ENCODE assay signal across 3 worm cellular contexts in the genomic region with DNA sequence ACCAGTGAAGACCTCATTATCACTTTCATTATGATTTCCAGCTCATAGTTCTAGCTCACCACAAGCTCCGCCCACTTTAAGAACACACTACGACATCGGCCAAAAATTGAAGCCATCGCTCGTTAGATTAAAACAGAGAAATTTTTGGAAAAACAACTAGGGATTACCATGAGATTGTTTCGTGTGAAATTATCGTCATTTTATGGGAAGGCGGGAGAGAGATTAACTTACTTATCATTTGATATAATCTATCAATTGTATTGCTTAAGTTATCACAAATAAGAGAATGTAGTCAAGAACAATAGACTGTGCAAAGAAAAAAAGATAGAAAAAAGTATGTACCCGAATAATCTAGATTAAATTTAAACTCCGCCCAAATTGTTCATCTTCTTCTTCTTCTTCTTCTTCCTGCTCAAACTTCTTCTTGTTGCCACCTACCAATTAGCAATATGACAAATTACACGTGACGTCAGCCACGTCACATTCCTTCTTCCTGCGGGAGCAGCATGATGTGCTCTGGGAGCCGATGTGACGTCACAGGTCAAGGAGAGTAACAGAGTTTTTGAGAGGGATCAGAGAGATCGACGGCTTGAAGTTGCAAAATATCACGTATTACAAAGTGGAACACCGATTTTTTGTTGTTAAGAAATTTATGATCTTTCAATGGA.
TF ChIP-seq lines count a peak whose summit lies in the region.

A gene (minus strand): TSS at position 51 of the 668 bp plus-strand sequence.

TF ChIP-seq in whole organism, L1 larva, 84 proteins besides CTCF, POLR2A, EP300 and RAD21 (continued from another document and continues in another):
- TF ChIP-seq C16A3.4 (tag; optimal IDR thresholded peaks at IDR 0.05; lab: Kevin White, UChicago) (no peak), sox-4 (tag; optimal IDR thresholded peaks at IDR 0.05; lab: Kevin White, UChicago) (no peak), lir-3 (tag; optimal IDR thresholded peaks at IDR 0.05; lab: Kevin White, UChicago; ENCODE audit: poor library complexity) (peak; percentile 41), lsy-2 (tag; optimal IDR thresholded peaks at IDR 0.05; lab: Kevin White, UChicago) (peak; percentile 21 to 40), lin-14 (GFP tag; optimal IDR thresholded peaks at IDR 0.05; lab: Kevin White, UChicago) (peak; percentile 81), fkh-4 (tag; optimal IDR thresholded peaks at IDR 0.05; lab: Kevin White, UChicago; ENCODE audit: borderline replicate concordance) (no peak), unc-62 (GFP tag; optimal IDR thresholded peaks at IDR 0.05; lab: Kevin White, UChicago) (no peak), lin-35 (GFP tag; optimal IDR thresholded peaks at IDR 0.05; lab: Kevin White, UChicago) (peak in 1 of 2 experiments; percentile 9), dpl-1 (GFP tag; optimal IDR thresholded peaks at IDR 0.05; lab: Kevin White, UChicago) (peak in 1 of 3 experiments; percentile 11), dsc-1 (tag; optimal IDR thresholded peaks at IDR 0.05; lab: Kevin White, UChicago) (peak; percentile 71), egl-27 (tag; optimal IDR thresholded peaks at IDR 0.05; lab: Kevin White, UChicago) (no peak), nhr-84 (tag; optimal IDR thresholded peaks at IDR 0.05; lab: Kevin White, UChicago) (no peak), sptf-1 (tag; optimal IDR thresholded peaks at IDR 0.05; lab: Kevin White, UChicago) (no peak), aly-2 (tag; optimal IDR thresholded peaks at IDR 0.05; lab: Kevin White, UChicago) (no peak), pax-3 (tag; optimal IDR thresholded peaks at IDR 0.05; lab: Kevin White, UChicago) (no peak), unc-86 (tag; optimal IDR thresholded peaks at IDR 0.05; lab: Kevin White, UChicago) (no peak), grh-1 (GFP tag; IDR thresholded peaks at IDR 0.05; lab: Robert Waterston, UW) (no peak), blmp-1 (tag; optimal IDR thresholded peaks at IDR 0.05; lab: Kevin White, UChicago) (no peak), mdl-1 (tag; optimal IDR thresholded peaks at IDR 0.05; lab: Kevin White, UChicago) (peak in 1 of 2 experiments; percentile 63), efl-1 (optimal IDR thresholded peaks at IDR 0.05; lab: Kevin White, UChicago) (peak in 1 of 2 experiments; percentile 39), efl-1 (GFP tag; optimal IDR thresholded peaks at IDR 0.05 in 1 of 2; lab: Kevin White, UChicago) (no peak), lin-13 (GFP tag; optimal IDR thresholded peaks at IDR 0.05; lab: Kevin White, UChicago) (peak; percentile 24), ztf-4 (tag; optimal IDR thresholded peaks at IDR 0.05; lab: Kevin White, UChicago) (peak; percentile 77), rnt-1 (tag; optimal IDR thresholded peaks at IDR 0.05; lab: Kevin White, UChicago) (peak; percentile 85), nhr-77 (tag; optimal IDR thresholded peaks at IDR 0.05; lab: Kevin White, UChicago) (no peak), C04F5.9 (tag; optimal IDR thresholded peaks at IDR 0.05; lab: Kevin White, UChicago) (no peak), lin-39 (tag; optimal IDR thresholded peaks at IDR 0.05; lab: Kevin White, UChicago) (peak; percentile 80), mab-9 (GFP tag; IDR thresholded peaks at IDR 0.05; lab: Robert Waterston, UW) (no peak), F16B12.6 (tag; optimal IDR thresholded peaks at IDR 0.05; lab: Kevin White, UChicago) (no peak), nhr-12 (tag; optimal IDR thresholded peaks at IDR 0.05; lab: Kevin White, UChicago) (no peak), jun-1 (tag; optimal IDR thresholded peaks at IDR 0.05; lab: Kevin White, UChicago) (no peak), nhr-85 (tag; lab: Kevin White, UChicago) (no peak), ama-1 (optimal IDR thresholded peaks at IDR 0.05; lab: Kevin White, UChicago) (no peak), nhr-19 (GFP tag; conservative IDR thresholded peaks at IDR 0.05; lab: Robert Waterston, UW) (peak; percentile 78), nhr-71 (tag; optimal IDR thresholded peaks at IDR 0.05; lab: Kevin White, UChicago) (peak; percentile 90), tbx-2 (tag; optimal IDR thresholded peaks at IDR 0.05; lab: Kevin White, UChicago) (peak; percentile 41), unc-130 (tag; optimal IDR thresholded peaks at IDR 0.05; lab: Kevin White, UChicago) (peak; percentile 64), nhr-47 (tag; optimal IDR thresholded peaks at IDR 0.05; lab: Kevin White, UChicago) (peak; percentile 30), ztf-11 (tag; optimal IDR thresholded peaks at IDR 0.05; lab: Kevin White, UChicago) (no peak), xbp-1 (tag; optimal IDR thresholded peaks at IDR 0.05; lab: Kevin White, UChicago) (peak; percentile 52), ces-1 (GFP tag; optimal IDR thresholded peaks at IDR 0.05; lab: Kevin White, UChicago) (no peak), elt-2 (tag; optimal IDR thresholded peaks at IDR 0.05; lab: Kevin White, UChicago) (no peak)

TF ChIP-seq in whole organism, L2 larva, 48 proteins besides CTCF, POLR2A, EP300 and RAD21 (continued from another document):
- TF ChIP-seq gmeb-1 (tag; optimal IDR thresholded peaks at IDR 0.05; lab: Kevin White, UChicago) (no peak), sma-9 (GFP tag; optimal IDR thresholded peaks at IDR 0.05; lab: Kevin White, UChicago) (peak; percentile 70), sma-9 (tag; optimal IDR thresholded peaks at IDR 0.05; lab: Kevin White, UChicago) (no peak), nhr-12 (tag; optimal IDR thresholded peaks at IDR 0.05; lab: Kevin White, UChicago) (no peak), lin-13 (GFP tag; optimal IDR thresholded peaks at IDR 0.05; lab: Kevin White, UChicago) (peak; percentile 24)

TF ChIP-seq in whole organism, L4 larva, 104 proteins besides CTCF, POLR2A, EP300 and RAD21 (continued from another document):
- TF ChIP-seq dmd-9 (GFP tag; IDR thresholded peaks at IDR 0.05; lab: Robert Waterston, UW) (no peak), cey-2 (tag; optimal IDR thresholded peaks at IDR 0.05; lab: Kevin White, UChicago; ENCODE audit: borderline replicate concordance, insufficient read depth) (no peak), ceh-32 (tag; optimal IDR thresholded peaks at IDR 0.05; lab: Kevin White, UChicago; ENCODE audit: poor library complexity) (no peak), D1046.2 (GFP tag; IDR thresholded peaks at IDR 0.05; lab: Robert Waterston, UW) (no peak), Y75B8A.6 (GFP tag; IDR thresholded peaks at IDR 0.05; lab: Robert Waterston, UW) (no peak), unc-39 (tag; optimal IDR thresholded peaks at IDR 0.05; lab: Kevin White, UChicago) (no peak), jun-1 (tag; optimal IDR thresholded peaks at IDR 0.05; lab: Kevin White, UChicago) (no peak), egl-27 (tag; optimal IDR thresholded peaks at IDR 0.05; lab: Kevin White, UChicago) (no peak), lsy-2 (tag; optimal IDR thresholded peaks at IDR 0.05; lab: Kevin White, UChicago) (peak in 1 of 2 experiments; percentile 22), nhr-28 (tag; optimal IDR thresholded peaks at IDR 0.05; lab: Kevin White, UChicago) (no peak), Y105C5A.15 (GFP tag; IDR thresholded peaks at IDR 0.05; lab: Robert Waterston, UW) (no peak), dmd-6 (GFP tag; IDR thresholded peaks at IDR 0.05; lab: Robert Waterston, UW) (no peak), nhr-11 (tag; optimal IDR thresholded peaks at IDR 0.05; lab: Kevin White, UChicago) (peak; percentile 74), ceh-82 (tag; optimal IDR thresholded peaks at IDR 0.05; lab: Kevin White, UChicago) (no peak), nhr-6 (tag; optimal IDR thresholded peaks at IDR 0.05; lab: Kevin White, UChicago) (no peak), ceh-20 (GFP tag; IDR thresholded peaks at IDR 0.05; lab: Robert Waterston, UW) (peak; percentile 37; the same call in 1 of the 2 replicates), spr-3 (GFP tag; optimal IDR thresholded peaks at IDR 0.05; lab: Kevin White, UChicago) (no peak), F49E8.2 (tag; optimal IDR thresholded peaks at IDR 0.05; lab: Kevin White, UChicago; ENCODE audit: borderline replicate concordance) (no peak), F10B5.3 (tag; optimal IDR thresholded peaks at IDR 0.05; lab: Kevin White, UChicago) (no peak), ctbp-1 (GFP tag; IDR thresholded peaks at IDR 0.05; lab: Robert Waterston, UW) (no peak), ZK337.2 (GFP tag; IDR thresholded peaks at IDR 0.05; lab: Robert Waterston, UW) (no peak), hmg-1.1 (GFP tag; IDR thresholded peaks at IDR 0.05; lab: Robert Waterston, UW) (no peak), attf-4 (tag; optimal IDR thresholded peaks at IDR 0.05; lab: Kevin White, UChicago) (no peak), F26F4.8 (GFP tag; conservative IDR thresholded peaks at IDR 0.05; lab: Robert Waterston, UW) (no peak)
